Worm (Caenorhabditis elegans) whole organism, L4 larva: ENCODE results near the gene str-86.

ENCODE experiments used
- fos-1 ChIP-seq: fragments of 150-350 bp; optimal IDR thresholded peaks from 2 replicates; lab custom pipeline; 2014; ENCODE audit warnings: missing biosample characterization, missing genetic modification characterization
- lin-38 ChIP-seq: fragments of 200-800 bp; sonication (Bioruptor generic); IDR thresholded peaks from 2 replicates; pipeline ENCODE4 v1.3.6; 2022; ENCODE audit warnings: missing genetic modification reagents, missing genetic modification characterization, missing compliant biosample characterization
- mes-2 ChIP-seq: sonication (generic microtip); optimal IDR thresholded peaks from 2 replicates; lab custom pipeline; 2016; ENCODE audit warnings: missing genotype, mild to moderate bottlenecking, missing genetic modification characterization, missing compliant biosample characterization; ENCODE audit not compliant: poor library complexity, severe bottlenecking
- nhr-237 ChIP-seq: sonication (generic microtip); optimal IDR thresholded peaks from 2 replicates; lab custom pipeline; 2017; ENCODE audit warnings: missing biosample characterization, missing genetic modification characterization
- spr-1 ChIP-seq: sonication (generic microtip); optimal IDR thresholded peaks from 2 replicates; lab custom pipeline; 2016; ENCODE audit warnings: mild to moderate bottlenecking, missing genetic modification characterization, missing compliant biosample characterization
- unc-62 ChIP-seq, 3 experiments: fragments of 150-350 bp in 1 of 3; sonication (generic microtip); optimal IDR thresholded peaks in 2 of 3; peaks in 1 of 3; 1 replicate in 1 of 3; 2 replicates in 2 of 3; lab custom pipeline; 2014 to 2017; ENCODE audit warnings: missing biosample characterization in 3 of 3, missing genetic modification characterization in 3 of 3, missing genetic modification reagents in 3 of 3, missing genotype in 1 of 3

- TF ChIP-seq mes-2 (tag; lab: Kevin White, UChicago) (no peak), lin-38 (GFP tag; lab: Robert Waterston, UW) (no peak), spr-1 (tag; lab: Kevin White, UChicago) (no peak), fos-1 (tag; lab: Kevin White, UChicago) (no peak), unc-62 (GFP tag; optimal IDR thresholded peaks at IDR 0.05 in 1 of 2; lab: Kevin White, UChicago) (no peak), unc-62 (tag; optimal IDR thresholded peaks at IDR 0.05; lab: Kevin White, UChicago) (no peak), nhr-237 (tag; lab: Kevin White, UChicago) (no peak)
Measured at ce11 chrV:8938445-8938844, 45.1 kb downstream of the str-86 start.
